Worm (Caenorhabditis elegans) whole organism, mixed stage, embryonic: ENCODE results near the gene str-253.

Experiments used
- M03D4.4 ChIP-seq: sonication (generic microtip); optimal IDR thresholded peaks from 2 replicates; lab custom pipeline; 2017; ENCODE audit warnings: mild to moderate bottlenecking, missing genetic modification characterization, missing compliant biosample characterization
- bed-3 ChIP-seq: fragments of 200-800 bp; sonication (Bioruptor generic); optimal IDR thresholded peaks from 3 replicates; lab custom pipeline; 2018; ENCODE audit warnings: mild to moderate bottlenecking, missing genetic modification characterization, moderate library complexity, missing compliant biosample characterization
- blmp-1 ChIP-seq: fragments of 150-350 bp; optimal IDR thresholded peaks from 2 replicates; lab custom pipeline; 2014; ENCODE audit warnings: missing biosample characterization, missing genetic modification characterization
- ceh-39 ChIP-seq: fragments of 150-350 bp; optimal IDR thresholded peaks from 2 replicates; lab custom pipeline; 2014; ENCODE audit warnings: missing biosample characterization, missing genetic modification characterization
- ceh-43 ChIP-seq: fragments of 200-800 bp; sonication (Bioruptor generic); optimal IDR thresholded peaks from 2 replicates; lab custom pipeline; 2018; ENCODE audit warnings: mild to moderate bottlenecking, missing genetic modification characterization, moderate library complexity, missing compliant biosample characterization
- ceh-83 ChIP-seq: fragments of 200-800 bp; sonication (Bioruptor generic); optimal IDR thresholded peaks from 2 replicates; lab custom pipeline; 2018; ENCODE audit warnings: mild to moderate bottlenecking, missing genetic modification characterization, missing compliant biosample characterization
- ces-1 ChIP-seq: fragments of 150-350 bp; optimal IDR thresholded peaks from 2 replicates; lab custom pipeline; 2014; ENCODE audit warnings: missing biosample characterization, missing genetic modification reagents, missing genetic modification characterization
- cnd-1 ChIP-seq: fragments of 200-800 bp; sonication (Bioruptor generic); optimal IDR thresholded peaks from 2 replicates; lab custom pipeline; 2018; ENCODE audit warnings: mild to moderate bottlenecking, missing genetic modification characterization, missing compliant biosample characterization
- drap-1 ChIP-seq: fragments of 200-800 bp; sonication (Bioruptor generic); optimal IDR thresholded peaks from 3 replicates; lab custom pipeline; 2018; ENCODE audit warnings: mild to moderate bottlenecking, missing genetic modification characterization, missing compliant biosample characterization
- flh-1 ChIP-seq: fragments of 200-800 bp; sonication (Bioruptor generic); optimal IDR thresholded peaks from 2 replicates; lab custom pipeline; 2018; ENCODE audit warnings: mild to moderate bottlenecking, missing genetic modification characterization, moderate library complexity, missing compliant biosample characterization
- ham-2 ChIP-seq: fragments of 200-800 bp; sonication (Bioruptor generic); optimal IDR thresholded peaks from 2 replicates; lab custom pipeline; 2018; ENCODE audit warnings: mild to moderate bottlenecking, missing genetic modification characterization, missing compliant biosample characterization
- hlh-1 ChIP-seq: fragments of 150-350 bp; optimal IDR thresholded peaks from 2 replicates; lab custom pipeline; 2014; ENCODE audit warnings: missing biosample characterization, missing genetic modification reagents, missing genetic modification characterization
- lin-13 ChIP-seq: fragments of 150-350 bp; optimal IDR thresholded peaks from 2 replicates; lab custom pipeline; 2014; ENCODE audit warnings: missing biosample characterization, missing genetic modification characterization
- lsy-2 ChIP-seq: fragments of 150-350 bp; optimal IDR thresholded peaks from 2 replicates; lab custom pipeline; 2014; ENCODE audit warnings: missing biosample characterization, missing genetic modification characterization
- mab-5 ChIP-seq: fragments of 150-350 bp; optimal IDR thresholded peaks from 2 replicates; lab custom pipeline; 2014; ENCODE audit warnings: missing biosample characterization, missing genetic modification characterization
- mep-1 ChIP-seq: fragments of 150-350 bp; optimal IDR thresholded peaks from 2 replicates; lab custom pipeline; 2017; ENCODE audit warnings: missing biosample characterization, missing genetic modification reagents, missing genetic modification characterization, inconsistent platforms
- mls-2 ChIP-seq: sonication (generic microtip); optimal IDR thresholded peaks from 2 replicates; lab custom pipeline; 2016; ENCODE audit warnings: mild to moderate bottlenecking, missing genetic modification characterization, moderate library complexity, missing compliant biosample characterization
- nhr-12 ChIP-seq: fragments of 150-350 bp; optimal IDR thresholded peaks from 2 replicates; lab custom pipeline; 2014; ENCODE audit warnings: missing biosample characterization, missing genetic modification characterization
- nhr-237 ChIP-seq: fragments of 150-350 bp; optimal IDR thresholded peaks from 2 replicates; lab custom pipeline; 2014; ENCODE audit warnings: missing biosample characterization, missing genetic modification characterization
- nhr-28 ChIP-seq: fragments of 150-350 bp; optimal IDR thresholded peaks from 2 replicates; lab custom pipeline; 2014; ENCODE audit warnings: missing biosample characterization, missing genetic modification characterization
- nhr-76 ChIP-seq: sonication (generic microtip); optimal IDR thresholded peaks from 2 replicates; lab custom pipeline; 2017; ENCODE audit warnings: missing biosample characterization, missing genetic modification characterization
- pha-4 ChIP-seq: fragments of 150-350 bp; optimal IDR thresholded peaks from 2 replicates; lab custom pipeline; 2018; ENCODE audit warnings: missing biosample characterization, missing genetic modification reagents, missing genetic modification characterization
- sem-2 ChIP-seq: fragments of 200-800 bp; sonication (Bioruptor generic); optimal IDR thresholded peaks from 2 replicates; lab custom pipeline; 2018; ENCODE audit warnings: mild to moderate bottlenecking, missing genetic modification characterization, missing compliant biosample characterization
- snpc-4 ChIP-seq: fragments of 150-350 bp; optimal IDR thresholded peaks from 2 replicates; lab custom pipeline; 2014; ENCODE audit warnings: missing biosample characterization, missing genetic modification characterization
- sptf-1 ChIP-seq: sonication (generic microtip); optimal IDR thresholded peaks from 2 replicates; lab custom pipeline; 2017; ENCODE audit warnings: mild to moderate bottlenecking, missing genetic modification characterization, moderate library complexity, missing compliant biosample characterization
- tbx-8 ChIP-seq: fragments of 200-800 bp; sonication (Bioruptor generic); optimal IDR thresholded peaks from 2 replicates; lab custom pipeline; 2018; ENCODE audit warnings: mild to moderate bottlenecking, missing genetic modification characterization, moderate library complexity, missing compliant biosample characterization
- unc-120 ChIP-seq: sonication (generic microtip); optimal IDR thresholded peaks from 2 replicates; lab custom pipeline; 2017; ENCODE audit warnings: missing genetic modification characterization, missing compliant biosample characterization; ENCODE audit not compliant: poor library complexity, severe bottlenecking
- ztf-11 ChIP-seq: fragments of 150-350 bp; optimal IDR thresholded peaks from 2 replicates; lab custom pipeline; 2014; ENCODE audit warnings: missing biosample characterization, missing genetic modification characterization

str-253 gene

ce11 chrV:2290329-2290728, 35.9 kb upstream of the str-253 start, which contains the start of gene nhr-225:
TSS of gene nhr-225 (minus strand) at chrV:2290474.
- TF ChIP-seq mls-2 (tag; lab: Kevin White, UChicago) (no peak), ceh-43 (GFP tag; lab: Kevin White, UChicago) (no peak), ham-2 (GFP tag; lab: Kevin White, UChicago) (no peak), tbx-8 (GFP tag; lab: Kevin White, UChicago) (no peak), mab-5 (tag; lab: Kevin White, UChicago) (no peak), nhr-76 (no peak), nhr-237 (tag; lab: Kevin White, UChicago) (no peak)

- no peak for TF ChIP-seq ham-2 (GFP tag; lab: Kevin White, UChicago)
Observed at ce11 chrV:2285107-2285506, 30.7 kb upstream of the str-253 start, which contains the start of gene nhr-227. TSS of gene nhr-227 (plus strand) at chrV:2285432.

- no peak for TF ChIP-seq mls-2 (tag; lab: Kevin White, UChicago)
- TF ChIP-seq ceh-39, result no peak
- no peak for TF ChIP-seq blmp-1
- TF ChIP-seq mep-1 (tag; lab: Kevin White, UChicago), result peak; percentile 40
- TF ChIP-seq lin-13 (tag; lab: Kevin White, UChicago), result no peak
- peak; percentile 34 for TF ChIP-seq nhr-237 (tag; lab: Kevin White, UChicago)
- peak; percentile 43 for TF ChIP-seq ces-1 (GFP tag; lab: Kevin White, UChicago)
- no peak for TF ChIP-seq M03D4.4 (tag; lab: Kevin White, UChicago)
- TF ChIP-seq pha-4 (tag; lab: Kevin White, UChicago), result peak; percentile 14
- no peak for TF ChIP-seq sptf-1 (tag; lab: Kevin White, UChicago)
- TF ChIP-seq bed-3 (GFP tag; lab: Kevin White, UChicago), result no peak
- TF ChIP-seq hlh-1 (tag; lab: Kevin White, UChicago), result no peak
- TF ChIP-seq ceh-83, result peak; percentile 3
- no peak for TF ChIP-seq ham-2 (GFP tag; lab: Kevin White, UChicago)
- no peak for TF ChIP-seq nhr-28
- no peak for TF ChIP-seq cnd-1 (tag; lab: Kevin White, UChicago)
- no peak for TF ChIP-seq snpc-4 (tag; lab: Kevin White, UChicago)
Observed at ce11 chrV:2281499-2281898, 27.1 kb upstream of the str-253 start, which contains the start of gene nhr-228. TSS of gene nhr-228 (plus strand) at chrV:2281759.

ce11 chrV:2278543-2278942, 24.1 kb upstream of the str-253 start, which contains the start of gene fbxa-137:
TSS of gene fbxa-137 (plus strand) at chrV:2278816.
- TF ChIP-seq lsy-2 (tag; lab: Kevin White, UChicago), result no peak
- peak; percentile 41 for TF ChIP-seq pha-4 (tag; lab: Kevin White, UChicago)
- no peak for TF ChIP-seq lin-13 (tag; lab: Kevin White, UChicago)
- TF ChIP-seq ces-1 (GFP tag; lab: Kevin White, UChicago), result peak; percentile 50
- no peak for TF ChIP-seq ztf-11 (tag; lab: Kevin White, UChicago)
- TF ChIP-seq mls-2 (tag; lab: Kevin White, UChicago), result peak; percentile 6
- TF ChIP-seq nhr-237 (tag; lab: Kevin White, UChicago), result no peak
- TF ChIP-seq cnd-1 (tag; lab: Kevin White, UChicago), result no peak
- no peak for TF ChIP-seq nhr-28

- no peak for TF ChIP-seq mls-2 (tag; lab: Kevin White, UChicago)
- peak; percentile 19 for TF ChIP-seq ces-1 (GFP tag; lab: Kevin White, UChicago)
Observed at ce11 chrV:2278052-2278451, 23.6 kb upstream of the str-253 start, which contains the start of gene nhr-59. TSS of gene nhr-59 (minus strand) at chrV:2278265.

- TF ChIP-seq lin-13 (tag; lab: Kevin White, UChicago), result no peak
- TF ChIP-seq ceh-43 (GFP tag; lab: Kevin White, UChicago), result no peak
- no peak for TF ChIP-seq pha-4 (tag; lab: Kevin White, UChicago)
- no peak for TF ChIP-seq nhr-28
- no peak for TF ChIP-seq nhr-76
- no peak for TF ChIP-seq blmp-1
- no peak for TF ChIP-seq nhr-12 (tag; lab: Kevin White, UChicago)
- no peak for TF ChIP-seq flh-1 (GFP tag; lab: Kevin White, UChicago)
- TF ChIP-seq ces-1 (GFP tag; lab: Kevin White, UChicago), result no peak
- TF ChIP-seq tbx-8 (GFP tag; lab: Kevin White, UChicago), result no peak
- TF ChIP-seq sem-2 (GFP tag; lab: Kevin White, UChicago), result no peak
- TF ChIP-seq ceh-83, result no peak
- no peak for TF ChIP-seq unc-120 (tag; lab: Kevin White, UChicago)
- no peak for TF ChIP-seq drap-1 (GFP tag; lab: Kevin White, UChicago)
Observed at ce11 chrV:2277260-2277659, 22.9 kb upstream of the str-253 start.
